Fruit fly (Drosophila melanogaster): Measurements from ENCODE around the gene Bulli.

Gene Bulli

dm6 chr3L:6522785-6523184, 34.3 kb downstream of the Bulli start (continued):
- no peak for TF ChIP-seq CG11247 (GFP tag; IDR thresholded peaks at IDR 0.05)
- no peak for TF ChIP-seq unc-4 (GFP tag; IDR thresholded peaks at IDR 0.05; ENCODE audit: partially characterized antibody)
- no peak for TF ChIP-seq peb (GFP tag; IDR thresholded peaks at IDR 0.05)
- TF ChIP-seq zen (tag; optimal IDR thresholded peaks at IDR 0.05): no peak
- no peak for TF ChIP-seq Mad (GFP tag; optimal IDR thresholded peaks at IDR 0.05)
- TF ChIP-seq CG17359 (tag; optimal IDR thresholded peaks at IDR 0.05): peak; percentile 52
- TF ChIP-seq CG6654 (GFP tag; optimal IDR thresholded peaks at IDR 0.05): no peak
- no peak for TF ChIP-seq pnt (GFP tag; optimal IDR thresholded peaks at IDR 0.05)
- TF ChIP-seq cad (GFP tag; optimal IDR thresholded peaks at IDR 0.05): no peak
- TF ChIP-seq Deaf1 (tag; optimal IDR thresholded peaks at IDR 0.05): no peak
- TF ChIP-seq CG17361 (GFP tag; IDR thresholded peaks at IDR 0.05): no peak
- TF ChIP-seq CG18262 (tag; optimal IDR thresholded peaks at IDR 0.05): no peak
- TF ChIP-seq Dfd (GFP tag; optimal IDR thresholded peaks at IDR 0.05): no peak
- no peak for TF ChIP-seq Dll (GFP tag; IDR thresholded peaks at IDR 0.05; ENCODE audit: partially characterized antibody)
- no peak for TF ChIP-seq CG10979 (tag; optimal IDR thresholded peaks at IDR 0.05)
- no peak for TF ChIP-seq gcm2 (GFP tag; optimal IDR thresholded peaks at IDR 0.05)
- no peak for TF ChIP-seq ham (GFP tag; IDR thresholded peaks at IDR 0.05)
- no peak for TF ChIP-seq Tbp (GFP tag; optimal IDR thresholded peaks at IDR 0.05)
- TF ChIP-seq NC2β (GFP tag; optimal IDR thresholded peaks at IDR 0.05): no peak
- TF ChIP-seq CG9215 (GFP tag; IDR thresholded peaks at IDR 0.05): no peak
- peak; percentile 81 for TF ChIP-seq mirr (GFP tag; optimal IDR thresholded peaks at IDR 0.05)
- TF ChIP-seq pb (GFP tag; optimal IDR thresholded peaks at IDR 0.05): no peak
- no peak for TF ChIP-seq CG9817 (tag; optimal IDR thresholded peaks at IDR 0.05)
- no peak for TF ChIP-seq danr (GFP tag; IDR thresholded peaks at IDR 0.05)
- no peak for TF ChIP-seq ken (GFP tag; IDR thresholded peaks at IDR 0.05)
- TF ChIP-seq D19B (GFP tag; optimal IDR thresholded peaks at IDR 0.05): no peak
- no peak for TF ChIP-seq CG6791 (GFP tag; IDR thresholded peaks at IDR 0.05; ENCODE audit: partially characterized antibody)
- no peak for TF ChIP-seq pros (GFP tag; optimal IDR thresholded peaks at IDR 0.05)
- no peak for TF ChIP-seq Hr78 (GFP tag; optimal IDR thresholded peaks at IDR 0.05)
- TF ChIP-seq ap (GFP tag; IDR thresholded peaks at IDR 0.05): no peak
- TF ChIP-seq CG13424 (tag; optimal IDR thresholded peaks at IDR 0.05): peak; percentile 40
- TF ChIP-seq D19A (tag; optimal IDR thresholded peaks at IDR 0.05): no peak
- TF ChIP-seq CG14441 (GFP tag; IDR thresholded peaks at IDR 0.05): no peak; the same call in 1 of the 2 replicates
- TF ChIP-seq CG9609 (GFP tag; optimal IDR thresholded peaks at IDR 0.05): no peak
- no peak for TF ChIP-seq CG3726 (GFP tag; IDR thresholded peaks at IDR 0.05)
- TF ChIP-seq dm (GFP tag; optimal IDR thresholded peaks at IDR 0.05): no peak
- TF ChIP-seq insv (GFP tag; optimal IDR thresholded peaks at IDR 0.05): no peak
- peak; percentile 50 for TF ChIP-seq Meics (GFP tag; optimal IDR thresholded peaks at IDR 0.05)
- no peak for TF ChIP-seq CG10267 (tag; optimal IDR thresholded peaks at IDR 0.05)
- TF ChIP-seq CG3407 (GFP tag; optimal IDR thresholded peaks at IDR 0.05): peak; percentile 70
- no peak for TF ChIP-seq CG9932 (GFP tag; IDR thresholded peaks at IDR 0.05)
- peak; percentile 80 for TF ChIP-seq GATAe (GFP tag; conservative IDR thresholded peaks at IDR 0.05)
- no peak for TF ChIP-seq lbe (GFP tag; optimal IDR thresholded peaks at IDR 0.05)
- no peak for TF ChIP-seq CG4854 (GFP tag; optimal IDR thresholded peaks at IDR 0.05)
- no peak for TF ChIP-seq psq (GFP tag; optimal IDR thresholded peaks at IDR 0.05)
- TF ChIP-seq chif (GFP tag; optimal IDR thresholded peaks at IDR 0.05): no peak
- no peak for TF ChIP-seq stwl (tag; optimal IDR thresholded peaks at IDR 0.05)
- no peak for TF ChIP-seq HLH54F (GFP tag; optimal IDR thresholded peaks at IDR 0.05)
- no peak for TF ChIP-seq otp (GFP tag; IDR thresholded peaks at IDR 0.05)
- TF ChIP-seq sna (GFP tag; IDR thresholded peaks at IDR 0.05; ENCODE audit: partially characterized antibody): no peak
- TF ChIP-seq Six4 (GFP tag; optimal IDR thresholded peaks at IDR 0.05): no peak
- no peak for TF ChIP-seq CG12104 (GFP tag; optimal IDR thresholded peaks at IDR 0.05)

Measured in whole organism, embryonic.